Fruit fly (Drosophila melanogaster): Measurements from ENCODE around the gene CG14441.

CG14441 gene

DNA sequence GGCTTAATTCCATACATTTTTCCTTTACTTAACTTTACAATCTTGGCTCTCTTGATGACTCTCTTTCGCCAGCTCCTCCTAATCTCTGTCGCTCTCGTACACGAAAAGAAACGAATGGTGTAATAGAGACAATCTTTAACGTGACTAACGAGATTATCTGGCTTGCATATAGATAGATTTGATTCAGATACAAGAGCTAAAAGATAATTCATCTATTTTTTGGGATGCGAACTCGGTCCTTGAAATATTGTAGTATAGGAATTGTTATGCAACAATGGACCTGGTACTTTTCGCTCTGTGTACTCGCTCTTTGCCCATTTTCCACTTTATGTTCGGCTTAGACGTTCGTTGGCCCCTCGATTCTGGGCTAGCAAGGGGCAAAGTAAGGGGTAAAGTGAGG is 12.0 kb downstream of the CG14441 start (continued):
- peak; percentile 67 for TF ChIP-seq CG1529 (GFP tag; optimal IDR thresholded peaks at IDR 0.05)
- peak; percentile 61 to 85 for TF ChIP-seq Hr51 (GFP tag; optimal IDR thresholded peaks at IDR 0.05)
- TF ChIP-seq CG1024 (GFP tag; IDR thresholded peaks at IDR 0.05): peak; percentile 34; the same call in 1 of the 2 replicates
- TF ChIP-seq CG30020 (tag; optimal IDR thresholded peaks at IDR 0.05): peak; percentile 7
- no peak for TF ChIP-seq CG14965 (GFP tag; optimal IDR thresholded peaks at IDR 0.05; ENCODE audit: borderline replicate concordance)
- peak; percentile 30; the same call in 1 of the 3 replicates for TF ChIP-seq CG7357 (GFP tag; IDR thresholded peaks at IDR 0.05)
- peak; percentile 71 for TF ChIP-seq fu2 (GFP tag; optimal IDR thresholded peaks at IDR 0.05)
- peak; percentile 61 for TF ChIP-seq Nf-YB (GFP tag; optimal IDR thresholded peaks at IDR 0.05)
- peak; percentile 51 for TF ChIP-seq CG5245 (GFP tag; optimal IDR thresholded peaks at IDR 0.05)
- TF ChIP-seq p53 (GFP tag; optimal IDR thresholded peaks at IDR 0.05): peak; percentile 33
- no peak for TF ChIP-seq CG16813 (GFP tag; IDR thresholded peaks at IDR 0.05; ENCODE audit: partially characterized antibody)
- peak; percentile 16 for TF ChIP-seq CG18011 (GFP tag; optimal IDR thresholded peaks at IDR 0.05)
- TF ChIP-seq Xbp1 (GFP tag; optimal IDR thresholded peaks at IDR 0.05): peak; percentile 78
- TF ChIP-seq tio (GFP tag; optimal IDR thresholded peaks at IDR 0.05): peak; percentile 47
- TF ChIP-seq CG4424 (GFP tag; optimal IDR thresholded peaks at IDR 0.05): peak; percentile 79
- TF ChIP-seq sisA (GFP tag; IDR thresholded peaks at IDR 0.05): peak; percentile 71
- TF ChIP-seq fru (optimal IDR thresholded peaks at IDR 0.05): no peak
- TF ChIP-seq sc (optimal IDR thresholded peaks at IDR 0.05): no peak
- peak; percentile 59 for TF ChIP-seq sc (GFP tag; optimal IDR thresholded peaks at IDR 0.05)
- TF ChIP-seq CG3065 (GFP tag; optimal IDR thresholded peaks at IDR 0.05): peak; percentile 28
- TF ChIP-seq maf-S (GFP tag; optimal IDR thresholded peaks at IDR 0.05): peak; percentile 60
- TF ChIP-seq Ada2b (GFP tag; IDR thresholded peaks at IDR 0.05): peak; percentile 83
- TF ChIP-seq CG17612 (GFP tag; IDR thresholded peaks at IDR 0.05): no peak
- peak; percentile 69 for TF ChIP-seq CG14710 (tag; optimal IDR thresholded peaks at IDR 0.05)
- peak; percentile 57 for TF ChIP-seq zen (tag; optimal IDR thresholded peaks at IDR 0.05)
- TF ChIP-seq CG15073 (GFP tag; optimal IDR thresholded peaks at IDR 0.05): peak; percentile 4
- peak; percentile 55 for TF ChIP-seq CG3407 (GFP tag; optimal IDR thresholded peaks at IDR 0.05)
- 0 out of 2 replicates have a peak, but pooled peaks have one; percentile 4 for TF ChIP-seq CG5953 (GFP tag; IDR thresholded peaks at IDR 0.05)
- peak; percentile 33; the same call in 1 of the 2 replicates for TF ChIP-seq Adf1 (GFP tag; IDR thresholded peaks at IDR 0.05)
- TF ChIP-seq CG31388 (GFP tag; optimal IDR thresholded peaks at IDR 0.05): peak; percentile 35
- no peak for TF ChIP-seq stwl (tag; optimal IDR thresholded peaks at IDR 0.05)
- TF ChIP-seq crp (GFP tag; optimal IDR thresholded peaks at IDR 0.05): no peak
- TF ChIP-seq CG6175 (GFP tag; IDR thresholded peaks at IDR 0.05): no peak
- TF ChIP-seq tll (GFP tag; optimal IDR thresholded peaks at IDR 0.05): no peak
- TF ChIP-seq scrt (GFP tag; optimal IDR thresholded peaks at IDR 0.05): peak; percentile 77
- 0 out of 2 replicates have a peak, but pooled peaks have one; percentile 9 for TF ChIP-seq sim (GFP tag; IDR thresholded peaks at IDR 0.05)
- TF ChIP-seq CG7928 (GFP tag; optimal IDR thresholded peaks at IDR 0.05): peak; percentile 42
- TF ChIP-seq CG15601 (tag; optimal IDR thresholded peaks at IDR 0.05): peak; percentile 65
- no peak for TF ChIP-seq CG2129 (GFP tag; IDR thresholded peaks at IDR 0.05; ENCODE audit: partially characterized antibody)
- TF ChIP-seq CG12155 (GFP tag; optimal IDR thresholded peaks at IDR 0.05): peak; percentile 64
- no peak for TF ChIP-seq CG6791 (GFP tag; IDR thresholded peaks at IDR 0.05; ENCODE audit: partially characterized antibody)
- peak; percentile 82 for TF ChIP-seq ATbp (GFP tag; optimal IDR thresholded peaks at IDR 0.05)
- TF ChIP-seq peb (GFP tag; IDR thresholded peaks at IDR 0.05): peak; percentile 27; the same call in 1 of the 2 replicates
- no peak; the same call in 1 of the 2 replicates for TF ChIP-seq crol (GFP tag; IDR thresholded peaks at IDR 0.05)
- peak; percentile 75 for TF ChIP-seq CG17328 (GFP tag; IDR thresholded peaks at IDR 0.05)
- TF ChIP-seq CG10462 (GFP tag; optimal IDR thresholded peaks at IDR 0.05): peak; percentile 37
- peak; percentile 35 for TF ChIP-seq Vsx1 (GFP tag; optimal IDR thresholded peaks at IDR 0.05)
- peak; percentile 18 for TF ChIP-seq CG4282 (GFP tag; optimal IDR thresholded peaks at IDR 0.05)
- TF ChIP-seq CG32772 (GFP tag; IDR thresholded peaks at IDR 0.05): peak; percentile 75
- peak; percentile 48 for TF ChIP-seq tup (GFP tag; optimal IDR thresholded peaks at IDR 0.05)

Data from whole organism, embryonic.